Worm (Caenorhabditis elegans) whole organism, L2 larva: ENCODE measurements around the gene H03A11.2.

Source experiments
- ama-1 ChIP-seq: fragments of 150-350 bp; optimal IDR thresholded peaks from 2 replicates; lab custom pipeline; 2018; ENCODE audit warnings: inconsistent platforms
- blmp-1 ChIP-seq: sonication (generic microtip); optimal IDR thresholded peaks from 2 replicates; lab custom pipeline; 2017; ENCODE audit warnings: missing genetic modification characterization, mild to moderate bottlenecking, missing compliant biosample characterization, antibody characterized with exemption, moderate library complexity; ENCODE audit not compliant: insufficient read depth
- ceh-16 ChIP-seq: fragments of 150-350 bp; optimal IDR thresholded peaks from 2 replicates; lab custom pipeline; 2014; ENCODE audit warnings: missing biosample characterization, missing genetic modification characterization
- ceh-82 ChIP-seq: fragments of 150-350 bp; optimal IDR thresholded peaks from 2 replicates; lab custom pipeline; 2014; ENCODE audit warnings: missing biosample characterization, missing genetic modification characterization
- dmd-4 ChIP-seq: sonication (generic microtip); optimal IDR thresholded peaks from 2 replicates; lab custom pipeline; 2017; ENCODE audit warnings: missing biosample characterization, missing genetic modification characterization
- egl-27 ChIP-seq: sonication (generic microtip); optimal IDR thresholded peaks from 3 replicates; lab custom pipeline; 2017; ENCODE audit warnings: missing biosample characterization, missing genetic modification reagents, missing genetic modification characterization
- elt-3 ChIP-seq: sonication (generic microtip); optimal IDR thresholded peaks from 2 replicates; lab custom pipeline; 2017; ENCODE audit warnings: missing biosample characterization, missing genetic modification characterization
- nhr-11 ChIP-seq: fragments of 150-350 bp; optimal IDR thresholded peaks from 2 replicates; lab custom pipeline; 2014; ENCODE audit warnings: missing biosample characterization, missing genetic modification characterization
- nhr-12 ChIP-seq: fragments of 150-350 bp; optimal IDR thresholded peaks from 2 replicates; lab custom pipeline; 2014; ENCODE audit warnings: missing biosample characterization, missing genetic modification characterization
- nhr-25 ChIP-seq: fragments of 150-350 bp; sonication (generic microtip); optimal IDR thresholded peaks from 3 replicates; lab custom pipeline; 2014; ENCODE audit warnings: missing biosample characterization, missing genetic modification characterization
- sma-9 ChIP-seq, 2 experiments: fragments of 150-350 bp in 1 of 2; sonication (generic microtip) in 1 of 2; optimal IDR thresholded peaks; 2 replicates each; lab custom pipeline; 2014 to 2016; ENCODE audit warnings: missing genetic modification characterization in 2 of 2, mild to moderate bottlenecking in 1 of 2, missing biosample characterization in 1 of 2, missing compliant biosample characterization in 1 of 2, missing genetic modification reagents in 1 of 2, moderate library complexity in 1 of 2
- unc-62 ChIP-seq: fragments of 150-350 bp; optimal IDR thresholded peaks from 2 replicates; lab custom pipeline; 2014; ENCODE audit warnings: missing biosample characterization, missing genetic modification reagents, missing genetic modification characterization

ce11 chrX:15262423-15262822 is 32.0 kb upstream of the H03A11.2 start, which contains the start of gene F46F2.5:
- TF ChIP-seq egl-27 (no peak), ama-1 (lab: Kevin White, UChicago) (no peak), sma-9 (GFP tag; optimal IDR thresholded peaks at IDR 0.05; lab: Kevin White, UChicago) (no peak), sma-9 (tag; optimal IDR thresholded peaks at IDR 0.05; lab: Kevin White, UChicago) (no peak), unc-62 (GFP tag; lab: Kevin White, UChicago) (no peak), nhr-12 (no peak), nhr-25 (tag; lab: Kevin White, UChicago) (no peak), nhr-11 (tag; lab: Kevin White, UChicago) (no peak), dmd-4 (tag; lab: Kevin White, UChicago) (no peak), elt-3 (tag; lab: Kevin White, UChicago) (no peak), ceh-16 (tag; lab: Kevin White, UChicago) (no peak), ceh-82 (no peak), blmp-1 (tag; lab: Kevin White, UChicago) (no peak)
